Fruit fly (Drosophila melanogaster) whole organism, adult: ENCODE results near the gene Acp36DE.
A peak's percentile ranks its signal among the peaks of the same experiment; 100 is the strongest.

Experiments used
- CG11617 ChIP-seq: fragments of 200-800 bp; sonication (Bioruptor generic); optimal IDR thresholded peaks from 2 replicates; lab custom pipeline; 2017; ENCODE audit warnings: mild to moderate bottlenecking, missing biosample characterization, missing genetic modification reagents, missing genetic modification characterization
- CG12768 ChIP-seq: fragments of 200-800 bp; sonication (Bioruptor generic); optimal IDR thresholded peaks from 2 replicates; lab custom pipeline; 2017; ENCODE audit warnings: missing biosample characterization, missing genetic modification characterization, mild to moderate bottlenecking, moderate library complexity, missing genetic modification reagents
- CG14711 ChIP-seq: fragments of 200-800 bp; sonication (Bioruptor generic); optimal IDR thresholded peaks from 2 replicates; lab custom pipeline; 2018; ENCODE audit warnings: missing biosample characterization, mild to moderate bottlenecking, missing genetic modification characterization, moderate library complexity
- CG1620 ChIP-seq: fragments of 200-800 bp; sonication (Bioruptor generic); optimal IDR thresholded peaks from 2 replicates; lab custom pipeline; 2016; ENCODE audit warnings: missing biosample characterization, missing genetic modification characterization
- CG33017 ChIP-seq: fragments of 200-800 bp; sonication (Bioruptor generic); optimal IDR thresholded peaks from 2 replicates; lab custom pipeline; 2018; ENCODE audit warnings: missing biosample characterization, mild to moderate bottlenecking, missing genetic modification characterization, moderate library complexity
- CG5204 ChIP-seq: fragments of 200-800 bp; sonication (Bioruptor generic); optimal IDR thresholded peaks from 2 replicates; lab custom pipeline; 2016; ENCODE audit warnings: missing biosample characterization, missing genetic modification characterization
- CG7045 ChIP-seq: fragments of 200-800 bp; sonication (Bioruptor generic); optimal IDR thresholded peaks from 2 replicates; lab custom pipeline; 2017; ENCODE audit warnings: missing biosample characterization, mild to moderate bottlenecking, missing genetic modification characterization
- CG7101 ChIP-seq: fragments of 200-800 bp; sonication (Bioruptor generic); optimal IDR thresholded peaks from 2 replicates; lab custom pipeline; 2018; ENCODE audit warnings: missing biosample characterization, mild to moderate bottlenecking, missing genetic modification characterization, moderate library complexity
- Clk ChIP-seq: fragments of 200-800 bp; sonication (Bioruptor generic); optimal IDR thresholded peaks from 2 replicates; lab custom pipeline; 2017; ENCODE audit warnings: missing biosample characterization, missing genetic modification characterization
- Crg-1 ChIP-seq: fragments of 200-800 bp; sonication (Bioruptor generic); optimal IDR thresholded peaks from 2 replicates; lab custom pipeline; 2016; ENCODE audit warnings: missing biosample characterization, missing genetic modification characterization
- Hr96 ChIP-seq: fragments of 200-800 bp; sonication (Bioruptor generic); optimal IDR thresholded peaks from 2 replicates; lab custom pipeline; 2016; ENCODE audit warnings: missing biosample characterization, missing genetic modification characterization
- Mnt ChIP-seq: fragments of 200-800 bp; sonication (Bioruptor generic); optimal IDR thresholded peaks from 2 replicates; lab custom pipeline; 2016; ENCODE audit warnings: missing biosample characterization, mild to moderate bottlenecking, missing genetic modification characterization
- bab1 ChIP-seq: fragments of 200-800 bp; sonication (Bioruptor generic); optimal IDR thresholded peaks from 3 replicates; lab custom pipeline; 2019; ENCODE audit warnings: missing biosample characterization, mild to moderate bottlenecking, missing genetic modification characterization, moderate library complexity
- cic ChIP-seq: fragments of 200-800 bp; sonication (Bioruptor generic); optimal IDR thresholded peaks from 2 replicates; lab custom pipeline; 2017; ENCODE audit warnings: missing biosample characterization, mild to moderate bottlenecking, missing genetic modification characterization, moderate library complexity
- cnc ChIP-seq, 2 experiments: fragments of >200 bp; optimal IDR thresholded peaks; 2 replicates each; lab custom pipeline; 2017
- kay ChIP-seq: fragments of 200-800 bp; sonication (Bioruptor generic); peaks from one replicate; lab custom pipeline; 2016; ENCODE audit warnings: missing biosample characterization, missing genetic modification characterization, borderline replicate concordance
- ovo ChIP-seq: fragments of 200-800 bp; sonication (Bioruptor generic); optimal IDR thresholded peaks from 2 replicates; lab custom pipeline; 2016; ENCODE audit warnings: missing biosample characterization, missing genetic modification characterization
- pad ChIP-seq: fragments of 200-800 bp; sonication (Bioruptor generic); optimal IDR thresholded peaks from 3 replicates; lab custom pipeline; 2017; ENCODE audit warnings: missing biosample characterization, missing genetic modification characterization, mild to moderate bottlenecking, moderate library complexity, missing genetic modification reagents
- tj ChIP-seq: fragments of 200-800 bp; sonication (Bioruptor generic); optimal IDR thresholded peaks from 3 replicates; lab custom pipeline; 2017; ENCODE audit warnings: missing biosample characterization, mild to moderate bottlenecking, missing genetic modification characterization, moderate library complexity
- toe ChIP-seq: fragments of 200-800 bp; sonication (Bioruptor generic); optimal IDR thresholded peaks from 2 replicates; lab custom pipeline; 2016; ENCODE audit warnings: missing biosample characterization, missing genetic modification characterization

The Acp36DE gene

dm6 chr2L:18358928-18359327 is at the start of gene Acp36DE:
Gene Acp36DE, minus strand, starts transcription at chr2L:18359028.
- TF ChIP-seq Mnt (GFP tag; lab: Kevin White, UChicago) = no peak
- no peak for TF ChIP-seq cnc (optimal IDR thresholded peaks at IDR 0.05; lab: Kevin White, UChicago)
- TF ChIP-seq Clk (GFP tag; lab: Kevin White, UChicago) = no peak

DNA sequence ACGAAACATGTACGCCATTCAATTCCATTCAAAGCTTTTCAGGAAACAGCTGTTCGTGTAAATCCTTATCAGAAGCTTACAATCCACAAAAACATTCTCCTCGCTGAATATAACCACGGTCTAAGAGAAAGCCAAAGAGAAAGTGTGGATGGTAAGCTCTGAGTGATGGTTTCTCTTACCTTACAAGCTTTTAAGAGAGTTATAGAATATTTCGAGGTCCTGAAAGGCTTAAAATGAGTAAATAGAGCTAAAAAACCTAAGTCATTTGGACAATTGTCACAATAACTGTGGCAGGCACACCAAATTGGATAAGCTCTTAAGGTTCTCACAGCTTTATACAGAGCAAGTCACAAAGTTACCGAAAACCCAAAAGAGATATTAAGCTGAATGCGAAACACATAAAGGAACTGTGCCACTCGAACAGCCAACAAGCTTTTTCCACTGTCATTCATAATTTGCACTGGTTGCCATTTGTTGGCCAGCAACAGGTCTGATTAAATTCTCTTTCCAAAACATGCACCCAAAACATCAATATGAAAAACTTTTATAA is 36.5 kb upstream of the Acp36DE start:
- TF ChIP-seq cic (GFP tag; lab: Kevin White, UChicago) (no peak), Hr96 (GFP tag; lab: Kevin White, UChicago) (no peak), CG7101 (tag; lab: Kevin White, UChicago) (no peak), cnc (optimal IDR thresholded peaks at IDR 0.05; lab: Kevin White, UChicago) (no peak), Mnt (GFP tag; lab: Kevin White, UChicago) (no peak), CG5204 (GFP tag; lab: Kevin White, UChicago) (no peak), bab1 (GFP tag; lab: Kevin White, UChicago) (no peak), Crg-1 (GFP tag; lab: Kevin White, UChicago) (no peak), CG14711 (tag; lab: Kevin White, UChicago) (no peak), tj (GFP tag; lab: Kevin White, UChicago) (no peak)

dm6 chr2L:18389987-18390386 is 31.2 kb upstream of the Acp36DE start:
- no peak for TF ChIP-seq bab1 (GFP tag; lab: Kevin White, UChicago)
- no peak for TF ChIP-seq tj (GFP tag; lab: Kevin White, UChicago)
- no peak for TF ChIP-seq pad (GFP tag; lab: Kevin White, UChicago)
- no peak for TF ChIP-seq Clk (GFP tag; lab: Kevin White, UChicago)
- TF ChIP-seq CG33017 = no peak
- no peak for TF ChIP-seq cic (GFP tag; lab: Kevin White, UChicago)

- TF ChIP-seq CG1620 (GFP tag; lab: Kevin White, UChicago) = no peak
- no peak for TF ChIP-seq cnc (optimal IDR thresholded peaks at IDR 0.05; lab: Kevin White, UChicago)
- no peak for TF ChIP-seq CG14711 (tag; lab: Kevin White, UChicago)
- TF ChIP-seq bab1 (GFP tag; lab: Kevin White, UChicago) = no peak
- TF ChIP-seq CG33017 = no peak
- no peak for TF ChIP-seq CG5204 (GFP tag; lab: Kevin White, UChicago)
- TF ChIP-seq tj (GFP tag; lab: Kevin White, UChicago) = no peak
- TF ChIP-seq CG11617 (GFP tag; lab: Kevin White, UChicago) = no peak
- TF ChIP-seq cic (GFP tag; lab: Kevin White, UChicago) = no peak
- no peak for TF ChIP-seq ovo (GFP tag; lab: Kevin White, UChicago)
- no peak for TF ChIP-seq kay
- no peak for TF ChIP-seq CG7045
- no peak for TF ChIP-seq CG7101 (tag; lab: Kevin White, UChicago)
Measured at dm6 chr2L:18387749-18388148, 28.9 kb upstream of the Acp36DE start.

DNA sequence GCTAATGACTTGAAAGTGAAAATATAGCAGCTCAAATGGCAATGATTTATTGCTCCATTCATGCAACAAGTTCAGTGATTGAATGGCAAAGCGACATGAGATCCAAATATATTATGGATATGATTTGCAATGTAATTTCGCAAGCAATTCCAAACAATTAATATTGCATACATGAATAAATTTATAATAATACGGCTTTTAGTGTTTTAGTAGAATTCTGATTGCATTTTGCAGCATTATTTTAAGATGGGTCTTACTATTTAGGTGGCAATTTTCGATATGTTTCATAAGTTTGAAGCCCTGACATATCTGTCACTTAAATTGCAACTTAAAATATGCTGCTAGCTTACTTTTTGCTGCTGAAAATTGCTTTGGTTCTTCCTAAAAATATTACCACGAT is 19.5 kb upstream of the Acp36DE start, which contains the start of gene CG34171:
Gene CG34171, plus strand, starts transcription at position 301 of the 400 bp plus-strand sequence.
- TF ChIP-seq kay (peak; percentile 46), Clk (GFP tag; lab: Kevin White, UChicago) (no peak)

DNA sequence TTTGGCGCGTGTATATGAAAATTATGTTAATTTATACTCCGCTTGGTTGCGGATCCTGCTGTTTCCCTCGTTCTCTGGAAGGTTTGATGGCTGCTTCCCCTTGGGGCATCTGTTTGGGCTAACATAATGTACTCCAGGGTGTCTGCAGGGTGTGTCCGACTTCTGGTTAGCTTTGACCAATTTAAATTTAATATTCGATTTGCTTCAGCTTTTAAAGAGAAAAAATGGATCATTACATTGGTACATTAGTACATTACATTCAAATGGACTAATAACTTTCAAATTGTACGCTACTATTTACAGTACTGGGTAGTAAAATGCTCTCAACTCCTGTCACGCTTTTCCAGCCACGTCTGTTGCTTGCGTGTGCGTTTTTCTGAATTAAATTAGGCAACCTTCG is 18.3 kb upstream of the Acp36DE start:
- TF ChIP-seq toe (no peak), Hr96 (GFP tag; lab: Kevin White, UChicago) (no peak), Mnt (GFP tag; lab: Kevin White, UChicago) (no peak), bab1 (GFP tag; lab: Kevin White, UChicago) (no peak)

DNA sequence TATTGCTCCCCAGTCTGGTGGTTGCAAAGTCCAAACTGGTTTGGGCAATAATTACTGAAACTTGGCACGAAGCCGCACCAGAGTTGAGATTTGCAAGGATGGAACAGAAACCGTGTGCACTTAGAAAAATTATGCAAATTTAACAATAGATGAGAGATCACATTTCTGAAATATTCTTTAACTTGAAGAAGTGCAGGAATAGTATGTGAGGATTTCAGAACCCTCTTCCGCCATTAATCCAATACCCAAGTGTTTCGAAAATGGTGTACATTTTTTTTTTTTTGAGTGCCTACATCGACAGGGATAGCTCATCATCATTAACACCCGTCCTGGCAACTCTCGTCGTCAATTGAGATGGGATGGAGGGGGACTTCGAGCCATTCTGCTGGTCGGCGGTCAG is 13.3 kb upstream of the Acp36DE start:
- TF ChIP-seq tj (GFP tag; lab: Kevin White, UChicago) (no peak), CG7101 (tag; lab: Kevin White, UChicago) (no peak), CG11617 (GFP tag; lab: Kevin White, UChicago) (no peak), CG33017 (no peak), Clk (GFP tag; lab: Kevin White, UChicago) (no peak)

dm6 chr2L:18370817-18371216 is 12.0 kb upstream of the Acp36DE start:
- TF ChIP-seq CG33017 = no peak
- TF ChIP-seq Clk (GFP tag; lab: Kevin White, UChicago) = no peak
- TF ChIP-seq CG12768 (GFP tag; lab: Kevin White, UChicago) = no peak
- no peak for TF ChIP-seq CG1620 (GFP tag; lab: Kevin White, UChicago)
- no peak for TF ChIP-seq CG14711 (tag; lab: Kevin White, UChicago)
- no peak for TF ChIP-seq CG7101 (tag; lab: Kevin White, UChicago)
- no peak for TF ChIP-seq CG7045
- TF ChIP-seq cnc (optimal IDR thresholded peaks at IDR 0.05; lab: Kevin White, UChicago) = no peak
- no peak for TF ChIP-seq CG5204 (GFP tag; lab: Kevin White, UChicago)
- no peak for TF ChIP-seq Hr96 (GFP tag; lab: Kevin White, UChicago)
